Worm (Caenorhabditis elegans) whole organism, L4/young adult: ENCODE results near the gene trxr-2.

Experiments used
- W03F9.2 ChIP-seq: fragments of 150-350 bp; optimal IDR thresholded peaks from 2 replicates; lab custom pipeline; 2014; ENCODE audit warnings: missing biosample characterization, missing genetic modification characterization
- dao-5 ChIP-seq: sonication (generic microtip); optimal IDR thresholded peaks from 2 replicates; lab custom pipeline; 2016; ENCODE audit warnings: missing genotype, missing genetic modification characterization, moderate library complexity, missing compliant biosample characterization

DNA sequence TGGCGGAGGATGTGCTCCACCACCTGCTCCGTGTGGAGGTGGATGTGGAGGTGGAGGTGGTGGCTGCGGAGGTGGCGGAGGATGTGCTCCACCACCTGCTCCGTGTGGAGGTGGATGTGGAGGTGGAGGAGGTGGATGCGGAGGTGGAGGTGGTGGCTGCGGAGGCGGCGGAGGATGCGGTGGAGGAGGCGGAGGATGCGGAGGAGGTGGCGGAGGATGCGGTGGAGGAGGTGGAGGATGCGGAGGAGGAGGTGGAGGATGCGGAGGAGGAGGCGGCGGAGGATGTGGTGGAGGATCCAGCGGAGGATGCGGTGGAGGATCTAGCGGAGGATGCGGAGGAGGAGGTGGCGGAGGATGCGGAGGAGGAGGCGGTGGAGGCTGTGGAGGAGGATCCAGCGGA lies 48.9 kb downstream of the trxr-2 start:
- TF ChIP-seq dao-5 (tag; lab: Kevin White, UChicago): no peak
- TF ChIP-seq W03F9.2 (tag; lab: Kevin White, UChicago): no peak
